Worm (Caenorhabditis elegans): ENCODE results near the gene grl-24.

ce11 chrIV:17453200-17453599, 22.4 kb downstream of the grl-24 start:
- TF ChIP-seq flh-1 (GFP tag; optimal IDR thresholded peaks at IDR 0.05) (no peak), unc-62 (GFP tag; optimal IDR thresholded peaks at IDR 0.05) (no peak), lin-13 (tag; optimal IDR thresholded peaks at IDR 0.05) (no peak), nhr-2 (tag; optimal IDR thresholded peaks at IDR 0.05) (no peak), sptf-1 (tag; optimal IDR thresholded peaks at IDR 0.05) (no peak)

Measured in whole organism, mixed stage, embryonic.